Fruit fly (Drosophila melanogaster) whole organism, pupa: Measurements from ENCODE around the gene CG15731.

Experiments
- CG10348 ChIP-seq: fragments of 200-800 bp; sonication (Bioruptor generic); IDR thresholded peaks from 2 replicates; pipeline ENCODE4 v1.3.6; 2022; ENCODE audit warnings: missing biosample characterization, missing genetic modification characterization
- CG12605 ChIP-seq: fragments of 200-800 bp; sonication (Bioruptor generic); IDR thresholded peaks from 2 replicates; pipeline ENCODE4 v1.3.6; 2022; ENCODE audit warnings: missing biosample characterization, missing genetic modification characterization
- CG13204 ChIP-seq: fragments of 200-800 bp; sonication (Bioruptor generic); optimal IDR thresholded peaks from 2 replicates; lab custom pipeline; 2018; ENCODE audit warnings: missing biosample characterization, mild to moderate bottlenecking, missing genetic modification characterization, moderate library complexity
- CG14655 ChIP-seq: fragments of 200-800 bp; sonication (Bioruptor generic); optimal IDR thresholded peaks from 3 replicates; lab custom pipeline; 2017; ENCODE audit warnings: mild to moderate bottlenecking, missing biosample characterization, missing genetic modification reagents, missing genetic modification characterization
- CG15710 ChIP-seq: fragments of 200-800 bp; sonication (Bioruptor generic); optimal IDR thresholded peaks from 2 replicates; lab custom pipeline; 2018; ENCODE audit warnings: missing biosample characterization, mild to moderate bottlenecking, missing genetic modification characterization, moderate library complexity
- CG17806 ChIP-seq: fragments of 200-800 bp; sonication (Bioruptor generic); optimal IDR thresholded peaks from 2 replicates; lab custom pipeline; 2018; ENCODE audit warnings: missing biosample characterization, mild to moderate bottlenecking, missing genetic modification characterization, moderate library complexity
- CG32121 ChIP-seq: fragments of 200-800 bp; sonication (Bioruptor generic); IDR thresholded peaks from 2 replicates; pipeline ENCODE4 v1.3.6; 2022; ENCODE audit warnings: missing biosample characterization, missing genetic modification characterization
- CG34367 ChIP-seq: fragments of 200-800 bp; sonication (Bioruptor generic); optimal IDR thresholded peaks from 2 replicates; lab custom pipeline; 2018; ENCODE audit warnings: missing biosample characterization, mild to moderate bottlenecking, missing genetic modification characterization
- CG4496 ChIP-seq: fragments of 200-800 bp; sonication (Bioruptor generic); IDR thresholded peaks from 3 replicates; pipeline ENCODE4 v1.3.6; 2022; ENCODE audit warnings: missing biosample characterization, missing genetic modification characterization
- CG8159 ChIP-seq: fragments of 200-800 bp; sonication (Bioruptor generic); optimal IDR thresholded peaks from 3 replicates; lab custom pipeline; 2018; ENCODE audit warnings: missing biosample characterization, mild to moderate bottlenecking, missing genetic modification characterization, moderate library complexity
- CG8301 ChIP-seq: fragments of 200-800 bp; sonication (Bioruptor generic); optimal IDR thresholded peaks from 2 replicates; lab custom pipeline; 2018; ENCODE audit warnings: missing biosample characterization, mild to moderate bottlenecking, missing genetic modification characterization
- CG9948 ChIP-seq: fragments of 200-800 bp; sonication (Bioruptor generic); optimal IDR thresholded peaks from 2 replicates; lab custom pipeline; 2018; ENCODE audit warnings: missing biosample characterization, mild to moderate bottlenecking, missing genetic modification characterization, moderate library complexity
- D1 ChIP-seq: fragments of 200-800 bp; sonication (Bioruptor generic); optimal IDR thresholded peaks from 2 replicates; lab custom pipeline; 2018; ENCODE audit warnings: missing biosample characterization, mild to moderate bottlenecking, missing genetic modification characterization, moderate library complexity
- EcR ChIP-seq: fragments of 200-800 bp; sonication (Bioruptor generic); optimal IDR thresholded peaks from 3 replicates; lab custom pipeline; 2019; ENCODE audit warnings: missing biosample characterization, missing genetic modification characterization, mild to moderate bottlenecking, moderate library complexity, missing genetic modification reagents
- Ets98B ChIP-seq: fragments of 200-800 bp; sonication (Bioruptor generic); IDR thresholded peaks from 2 replicates; pipeline ENCODE4 v1.3.6; 2022; ENCODE audit warnings: missing biosample characterization, missing genetic modification characterization
- Pif1A ChIP-seq: fragments of 200-800 bp; sonication (Bioruptor generic); optimal IDR thresholded peaks from 3 replicates; lab custom pipeline; 2016; ENCODE audit warnings: missing biosample characterization, missing genetic modification characterization
- Pif1B ChIP-seq: fragments of 200-800 bp; sonication (Bioruptor generic); optimal IDR thresholded peaks from 3 replicates; lab custom pipeline; 2016; ENCODE audit warnings: missing biosample characterization, missing genetic modification characterization
- Snoo ChIP-seq: fragments of 200-800 bp; sonication (Bioruptor generic); optimal IDR thresholded peaks from 3 replicates; lab custom pipeline; 2017; ENCODE audit warnings: missing biosample characterization, mild to moderate bottlenecking, missing genetic modification characterization, inconsistent platforms
- fd96Ca ChIP-seq: fragments of 200-800 bp; sonication (Bioruptor generic); IDR thresholded peaks from 3 replicates; pipeline ENCODE4 v1.3.6; 2022; ENCODE audit warnings: missing biosample characterization, missing genetic modification characterization
- gl ChIP-seq: fragments of 200-800 bp; sonication (Bioruptor generic); optimal IDR thresholded peaks from 2 replicates; lab custom pipeline; 2018; ENCODE audit warnings: missing biosample characterization, mild to moderate bottlenecking, missing genetic modification characterization
- rn ChIP-seq: fragments of 200-800 bp; sonication (Bioruptor generic); IDR thresholded peaks from 2 replicates; pipeline ENCODE4 v1.3.6; 2022; ENCODE audit warnings: missing biosample characterization, missing genetic modification characterization

Gene CG15731

DNA sequence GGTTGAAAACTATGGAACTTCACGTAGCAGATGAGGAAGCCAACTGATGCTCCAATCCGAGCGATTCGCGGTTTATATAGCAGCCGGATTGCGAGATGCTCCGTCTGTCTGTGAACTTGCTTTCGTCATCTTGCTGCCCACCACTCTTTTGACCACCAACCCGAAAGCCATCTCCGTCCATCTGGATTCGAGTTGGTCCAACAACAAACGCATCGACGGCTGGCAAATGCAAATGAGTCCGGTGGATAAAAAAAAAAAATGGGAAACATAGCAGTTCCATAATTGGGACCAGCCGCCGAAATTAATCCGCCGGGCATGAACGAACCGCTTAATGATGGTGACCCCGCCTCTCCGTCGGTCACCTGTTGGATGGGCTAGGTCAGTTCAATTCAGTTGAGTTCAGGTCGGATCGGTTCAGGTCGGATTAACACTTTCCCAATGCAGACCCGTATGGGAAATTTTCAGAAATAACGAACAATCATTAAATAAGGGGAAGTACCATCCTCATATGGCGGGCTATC is at the start of gene CG15731:
Gene CG15731, minus strand, starts transcription at position 51 of the 521 bp plus-strand sequence.
- TF ChIP-seq CG13204 (GFP tag; lab: Kevin White, UChicago) (no peak), CG8301 (tag; lab: Kevin White, UChicago) (no peak), rn (no peak), Ets98B (GFP tag; lab: Robert Waterston, UW) (no peak), CG10348 (no peak), fd96Ca (GFP tag; lab: Robert Waterston, UW) (no peak), Snoo (tag; lab: Kevin White, UChicago) (no peak), Pif1B (GFP tag; lab: Kevin White, UChicago) (no peak), CG17806 (tag; lab: Kevin White, UChicago) (no peak), CG12605 (GFP tag; lab: Robert Waterston, UW) (no peak), CG32121 (GFP tag; lab: Robert Waterston, UW) (no peak), CG8159 (tag; lab: Kevin White, UChicago) (no peak), CG4496 (GFP tag; lab: Robert Waterston, UW) (no peak), CG9948 (no peak), Pif1A (no peak)

DNA sequence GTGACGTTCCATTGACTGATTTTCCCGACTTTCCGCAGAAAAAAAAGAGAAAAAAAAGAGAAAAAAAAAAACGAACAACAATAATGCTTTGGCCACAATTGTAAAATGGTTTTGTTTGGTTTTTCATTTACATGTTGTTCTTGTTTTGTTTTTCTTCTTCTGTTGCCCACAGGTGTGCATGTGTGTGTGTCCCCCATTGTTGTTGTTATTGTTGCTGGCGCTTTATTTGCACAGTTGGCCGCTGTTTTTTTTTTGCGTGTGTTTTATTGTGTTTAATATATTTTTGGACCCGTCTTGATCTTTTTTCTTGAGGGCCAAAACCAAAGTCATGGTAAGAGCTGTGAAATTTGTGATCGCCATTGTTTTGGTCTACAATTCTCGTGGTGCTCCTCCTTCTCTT is 40.5 kb upstream of the CG15731 start:
- TF ChIP-seq Ets98B (GFP tag; lab: Robert Waterston, UW) (0 out of 2 replicates have a peak, but pooled peaks have one; percentile 15), CG10348 (no peak), CG8159 (tag; lab: Kevin White, UChicago) (no peak), CG4496 (GFP tag; lab: Robert Waterston, UW) (0 out of 3 replicates have a peak, but pooled peaks have one; percentile 45), CG12605 (GFP tag; lab: Robert Waterston, UW) (0 out of 2 replicates have a peak, but pooled peaks have one; percentile 14), CG9948 (no peak), CG32121 (GFP tag; lab: Robert Waterston, UW) (no peak), CG17806 (tag; lab: Kevin White, UChicago) (no peak), CG15710 (tag; lab: Kevin White, UChicago) (no peak), Pif1B (GFP tag; lab: Kevin White, UChicago) (no peak), CG14655 (no peak), CG8301 (tag; lab: Kevin White, UChicago) (no peak), CG13204 (GFP tag; lab: Kevin White, UChicago) (no peak), Pif1A (no peak), CG34367 (no peak), D1 (tag; lab: Kevin White, UChicago) (no peak), Snoo (tag; lab: Kevin White, UChicago) (no peak), rn (no peak), gl (tag; lab: Kevin White, UChicago) (no peak), EcR (GFP tag; lab: Kevin White, UChicago) (peak; percentile 9), fd96Ca (GFP tag; lab: Robert Waterston, UW) (no peak)

DNA sequence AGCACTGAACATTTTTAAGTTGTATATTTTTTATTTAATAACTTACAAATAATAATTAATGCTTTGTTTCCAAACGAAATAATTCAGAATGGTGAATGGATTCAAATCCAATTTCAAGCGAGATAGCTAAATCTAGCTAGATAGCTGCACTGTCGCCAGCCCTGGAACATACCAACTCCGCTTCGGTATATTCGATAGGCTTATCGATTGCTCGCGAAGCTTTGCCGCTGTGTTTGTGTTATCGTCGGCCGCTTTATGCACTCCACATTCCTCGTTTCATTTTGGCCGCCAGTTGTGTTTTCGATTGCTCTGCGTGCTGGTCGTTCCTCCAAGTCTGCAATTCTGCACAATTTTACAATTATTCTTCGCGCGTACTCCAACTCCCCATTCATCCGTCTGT is 39.4 kb upstream of the CG15731 start, which contains the start of gene mdu:
Gene mdu, plus strand, starts transcription at position 259 of the 400 bp plus-strand sequence.
- TF ChIP-seq CG8159 (tag; lab: Kevin White, UChicago) (peak; percentile 8), CG32121 (GFP tag; lab: Robert Waterston, UW) (no peak), CG8301 (tag; lab: Kevin White, UChicago) (no peak), CG34367 (no peak), CG4496 (GFP tag; lab: Robert Waterston, UW) (0 out of 3 replicates have a peak, but pooled peaks have one; percentile 23), gl (tag; lab: Kevin White, UChicago) (no peak)

DNA sequence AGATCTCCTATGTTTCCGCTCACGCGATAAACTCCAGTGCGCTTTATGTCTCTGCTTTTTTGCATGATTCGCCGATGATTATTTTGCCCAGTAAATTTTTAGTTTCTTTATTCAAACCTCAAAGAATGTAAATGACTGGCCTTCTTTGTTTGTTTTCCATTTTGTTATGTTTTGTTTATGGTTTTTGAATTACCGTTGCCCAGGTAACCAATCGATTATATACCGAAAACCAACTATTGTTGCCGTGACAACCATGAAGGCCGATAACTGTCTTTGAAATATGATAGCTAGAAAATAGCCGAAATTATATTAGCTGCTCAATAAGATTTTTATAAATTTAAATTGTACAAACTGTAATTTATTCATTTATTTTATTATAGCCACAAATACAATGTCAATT is 38.9 kb upstream of the CG15731 start, which contains the start of gene Mks1:
Gene Mks1, minus strand, starts transcription at position 101 of the 400 bp plus-strand sequence.
- TF ChIP-seq Ets98B (GFP tag; lab: Robert Waterston, UW) (no peak), fd96Ca (GFP tag; lab: Robert Waterston, UW) (no peak), CG9948 (no peak), CG32121 (GFP tag; lab: Robert Waterston, UW) (no peak), CG13204 (GFP tag; lab: Kevin White, UChicago) (no peak), CG12605 (GFP tag; lab: Robert Waterston, UW) (no peak), CG14655 (no peak), CG17806 (tag; lab: Kevin White, UChicago) (no peak), CG15710 (tag; lab: Kevin White, UChicago) (no peak), CG34367 (no peak), Snoo (tag; lab: Kevin White, UChicago) (no peak), rn (no peak), Pif1A (no peak), Pif1B (GFP tag; lab: Kevin White, UChicago) (no peak), CG10348 (no peak), CG8159 (tag; lab: Kevin White, UChicago) (no peak), gl (tag; lab: Kevin White, UChicago) (no peak)

DNA sequence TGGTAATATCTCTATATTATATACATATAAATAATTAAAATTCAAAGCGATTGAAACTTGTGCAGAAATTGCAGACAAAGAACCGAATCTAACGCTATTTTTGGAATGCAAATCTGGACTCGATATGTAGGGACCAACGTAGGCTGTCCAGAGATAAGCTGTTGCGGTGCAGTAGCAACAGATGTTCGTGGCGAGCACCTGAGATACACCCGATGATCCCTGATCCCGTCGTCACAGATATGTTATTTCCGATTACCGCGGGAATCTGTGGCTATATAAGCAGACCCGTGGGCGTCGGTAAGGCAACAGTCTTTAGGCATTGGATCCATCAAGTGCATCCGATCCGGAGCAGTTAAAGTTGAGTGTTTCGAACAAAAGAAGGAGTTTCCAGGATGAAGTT is 32.4 kb upstream of the CG15731 start, which contains the start of gene Lsp1alpha:
Gene Lsp1alpha, plus strand, starts transcription at position 301 of the 400 bp plus-strand sequence.
- TF ChIP-seq fd96Ca (GFP tag; lab: Robert Waterston, UW): no peak
- TF ChIP-seq CG15710 (tag; lab: Kevin White, UChicago): no peak
- no peak for TF ChIP-seq CG14655
- TF ChIP-seq CG8159 (tag; lab: Kevin White, UChicago): no peak
- no peak for TF ChIP-seq EcR (GFP tag; lab: Kevin White, UChicago)
- TF ChIP-seq CG12605 (GFP tag; lab: Robert Waterston, UW): no peak
- TF ChIP-seq gl (tag; lab: Kevin White, UChicago): no peak
- TF ChIP-seq Snoo (tag; lab: Kevin White, UChicago): no peak
- TF ChIP-seq CG8301 (tag; lab: Kevin White, UChicago): no peak

DNA sequence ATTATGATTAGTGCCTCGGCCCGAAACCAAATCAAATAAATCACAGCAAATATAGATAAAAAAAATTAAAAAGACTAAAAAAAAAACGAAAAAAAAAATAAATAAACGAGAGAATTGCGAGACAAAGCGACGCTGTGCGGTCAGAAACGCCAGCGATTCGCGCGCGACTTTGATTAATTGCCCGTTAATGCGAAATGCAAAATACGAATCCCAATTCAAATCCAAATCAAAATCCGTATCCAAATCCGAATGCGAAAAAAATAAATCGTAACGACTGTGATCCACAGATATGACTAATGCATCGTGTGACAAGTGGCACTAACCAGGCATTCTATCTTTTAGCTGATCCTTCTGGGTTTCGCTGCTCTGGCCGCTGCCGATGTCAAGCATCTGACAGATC is 29.9 kb upstream of the CG15731 start:
- TF ChIP-seq CG4496 (GFP tag; lab: Robert Waterston, UW) (no peak), CG10348 (no peak), rn (no peak), CG13204 (GFP tag; lab: Kevin White, UChicago) (no peak), Snoo (tag; lab: Kevin White, UChicago) (no peak), CG14655 (no peak), D1 (tag; lab: Kevin White, UChicago) (no peak)
- TF ChIP-seq, all 21 proteins: peak for 0
